Worm (Caenorhabditis elegans) whole organism, L4 larva: ENCODE results near the gene unc-1.
A peak's percentile ranks its signal among the peaks of the same experiment; 100 is the strongest.

ENCODE experiments used
- D1046.2 ChIP-seq: fragments of 200-800 bp; sonication (Bioruptor generic); IDR thresholded peaks from 2 replicates; pipeline ENCODE4 v1.3.6; 2022; ENCODE audit warnings: missing genetic modification characterization, missing compliant biosample characterization
- F44E2.7 ChIP-seq: fragments of 200-800 bp; sonication (Bioruptor generic); IDR thresholded peaks from 2 replicates; pipeline ENCODE4 v2.1.2; 2022; ENCODE audit warnings: missing genetic modification characterization, missing compliant biosample characterization
- aha-1 ChIP-seq: fragments of 150-350 bp; peaks from one replicate; lab custom pipeline; 2014; ENCODE audit warnings: missing biosample characterization, missing genetic modification characterization
- arid-1 ChIP-seq: fragments of 200-800 bp; sonication (Bioruptor generic); conservative IDR thresholded peaks from 2 replicates; pipeline ENCODE4 v1.3.6; 2022; ENCODE audit warnings: missing genetic modification reagents, missing genetic modification characterization, missing compliant biosample characterization
- attf-4 ChIP-seq: sonication (generic microtip); optimal IDR thresholded peaks from 3 replicates; lab custom pipeline; 2017; ENCODE audit warnings: missing biosample characterization, missing genetic modification characterization
- ces-1 ChIP-seq: fragments of 150-350 bp; sonication (generic microtip); optimal IDR thresholded peaks from 4 replicates; lab custom pipeline; 2014; ENCODE audit warnings: missing biosample characterization, missing genetic modification reagents, missing genetic modification characterization
- cey-2 ChIP-seq: sonication (generic microtip); optimal IDR thresholded peaks from 3 replicates; lab custom pipeline; 2017; ENCODE audit warnings: missing genetic modification characterization, mild to moderate bottlenecking, missing compliant biosample characterization, antibody characterized with exemption, borderline replicate concordance; ENCODE audit not compliant: insufficient read depth
- ctbp-1 ChIP-seq: fragments of 200-800 bp; sonication (Bioruptor generic); IDR thresholded peaks from 2 replicates; pipeline ENCODE4 v1.3.6; 2022; ENCODE audit warnings: missing genetic modification reagents, missing genetic modification characterization, missing compliant biosample characterization
- daf-12 ChIP-seq: fragments of 150-350 bp; optimal IDR thresholded peaks from 2 replicates; lab custom pipeline; 2014; ENCODE audit warnings: missing biosample characterization, missing genetic modification reagents, missing genetic modification characterization
- daf-16 ChIP-seq, 3 experiments: sonication (generic microtip); optimal IDR thresholded peaks; 2 replicates each; lab custom pipeline; 2016 to 2017; ENCODE audit warnings: missing genetic modification characterization in 3 of 3, missing genetic modification reagents in 3 of 3, mild to moderate bottlenecking in 2 of 3, missing compliant biosample characterization in 2 of 3, missing biosample characterization in 1 of 3, moderate library complexity in 1 of 3
- dve-1 ChIP-seq: sonication (generic microtip); optimal IDR thresholded peaks from 2 replicates; lab custom pipeline; 2017; ENCODE audit warnings: antibody characterized with exemption, mild to moderate bottlenecking, missing genetic modification characterization, missing compliant biosample characterization; ENCODE audit not compliant: insufficient read depth
- fkh-10 ChIP-seq: fragments of 150-350 bp; optimal IDR thresholded peaks from 2 replicates; lab custom pipeline; 2014; ENCODE audit warnings: missing biosample characterization, missing genetic modification reagents, missing genetic modification characterization
- gei-8 ChIP-seq: fragments of 200-800 bp; sonication (Bioruptor generic); optimal IDR thresholded peaks from 2 replicates; lab custom pipeline; 2018; ENCODE audit warnings: mild to moderate bottlenecking, missing genetic modification characterization, missing compliant biosample characterization
- hif-1 ChIP-seq, 2 experiments: sonication (generic microtip); optimal IDR thresholded peaks; 2 replicates each; lab custom pipeline; 2016 to 2017; ENCODE audit warnings: missing compliant biosample characterization in 2 of 2, missing genetic modification characterization in 2 of 2, missing genetic modification reagents in 2 of 2, missing genotype in 2 of 2, mild to moderate bottlenecking in 1 of 2
- hlh-11 ChIP-seq: fragments of 200-800 bp; sonication (Bioruptor generic); optimal IDR thresholded peaks from 2 replicates; lab custom pipeline; 2018; ENCODE audit warnings: mild to moderate bottlenecking, missing genetic modification characterization, missing compliant biosample characterization
- hlh-30 ChIP-seq: sonication (generic microtip); optimal IDR thresholded peaks from 2 replicates; lab custom pipeline; 2017; ENCODE audit warnings: antibody characterized with exemption, mild to moderate bottlenecking, missing genetic modification characterization, missing compliant biosample characterization; ENCODE audit not compliant: insufficient read depth
- hmg-1.1 ChIP-seq: fragments of 200-800 bp; sonication (Bioruptor generic); IDR thresholded peaks from 2 replicates; pipeline ENCODE4 v1.3.6; 2022; ENCODE audit warnings: missing genetic modification reagents, missing genetic modification characterization, missing compliant biosample characterization
- lin-1 ChIP-seq: fragments of 200-800 bp; sonication (Bioruptor generic); IDR thresholded peaks from 2 replicates; pipeline ENCODE4 v1.3.6; 2022; ENCODE audit warnings: missing genetic modification reagents, missing genetic modification characterization, missing compliant biosample characterization
- madf-9 ChIP-seq: fragments of 200-800 bp; sonication (Bioruptor generic); conservative IDR thresholded peaks from 2 replicates; pipeline ENCODE4 v1.3.6; 2022; ENCODE audit warnings: missing genetic modification reagents, missing genetic modification characterization, missing compliant biosample characterization
- mep-1 ChIP-seq: fragments of 150-350 bp; sonication (generic microtip); optimal IDR thresholded peaks from 3 replicates; lab custom pipeline; 2014; ENCODE audit warnings: missing biosample characterization, missing genetic modification characterization
- nhr-11 ChIP-seq: fragments of 150-350 bp; optimal IDR thresholded peaks from 2 replicates; lab custom pipeline; 2014; ENCODE audit warnings: missing biosample characterization, missing genetic modification characterization
- nhr-237 ChIP-seq: sonication (generic microtip); optimal IDR thresholded peaks from 2 replicates; lab custom pipeline; 2017; ENCODE audit warnings: missing biosample characterization, missing genetic modification characterization
- nhr-25 ChIP-seq: sonication (generic microtip); optimal IDR thresholded peaks from 2 replicates; lab custom pipeline; 2017; ENCODE audit warnings: missing genetic modification characterization, mild to moderate bottlenecking, missing compliant biosample characterization, antibody characterized with exemption, moderate library complexity, borderline replicate concordance; ENCODE audit not compliant: insufficient read depth
- nhr-48 ChIP-seq: sonication (generic microtip); optimal IDR thresholded peaks from 2 replicates; lab custom pipeline; 2016; ENCODE audit warnings: mild to moderate bottlenecking, missing genetic modification characterization, missing compliant biosample characterization
- nhr-6 ChIP-seq: fragments of 150-350 bp; optimal IDR thresholded peaks from 2 replicates; lab custom pipeline; 2014; ENCODE audit warnings: missing biosample characterization, missing genetic modification characterization
- php-3 ChIP-seq: fragments of 200-800 bp; sonication (Bioruptor generic); IDR thresholded peaks from 2 replicates; pipeline ENCODE4 v1.3.6; 2022; ENCODE audit warnings: missing genetic modification reagents, missing genetic modification characterization, missing compliant biosample characterization
- pqm-1 ChIP-seq: sonication (generic microtip); optimal IDR thresholded peaks from 2 replicates; lab custom pipeline; 2017; ENCODE audit warnings: missing biosample characterization, missing genetic modification characterization
- rbr-2 ChIP-seq: sonication (generic microtip); optimal IDR thresholded peaks from 2 replicates; lab custom pipeline; 2016; ENCODE audit warnings: missing genotype, missing genetic modification characterization, missing compliant biosample characterization
- saeg-2 ChIP-seq: fragments of 200-800 bp; sonication (Bioruptor generic); IDR thresholded peaks from 2 replicates; pipeline ENCODE4 v1.3.6; 2022; ENCODE audit warnings: missing genetic modification reagents, missing genetic modification characterization, missing compliant biosample characterization
- skn-1 ChIP-seq: fragments of 150-350 bp; optimal IDR thresholded peaks from 2 replicates; lab custom pipeline; 2014; ENCODE audit warnings: missing biosample characterization, missing genetic modification characterization
- snpc-1.2 ChIP-seq: fragments of 200-800 bp; sonication (Bioruptor generic); IDR thresholded peaks from 2 replicates; pipeline ENCODE4 v1.3.6; 2022; ENCODE audit warnings: missing genetic modification reagents, missing genetic modification characterization, missing compliant biosample characterization
- spr-3 ChIP-seq: fragments of 200-800 bp; sonication (Bioruptor generic); optimal IDR thresholded peaks from 2 replicates; lab custom pipeline; 2018; ENCODE audit warnings: mild to moderate bottlenecking, missing genetic modification characterization, missing compliant biosample characterization
- tra-1 ChIP-seq: fragments of 200-800 bp; sonication (Bioruptor generic); IDR thresholded peaks from 2 replicates; pipeline ENCODE4 v1.3.6; 2022; ENCODE audit warnings: missing genetic modification reagents, missing genetic modification characterization, missing compliant biosample characterization
- unc-62 ChIP-seq, 3 experiments: fragments of 150-350 bp in 1 of 3; sonication (generic microtip); optimal IDR thresholded peaks in 2 of 3; peaks in 1 of 3; 1 replicate in 1 of 3; 2 replicates in 2 of 3; lab custom pipeline; 2014 to 2017; ENCODE audit warnings: missing biosample characterization in 3 of 3, missing genetic modification characterization in 3 of 3, missing genetic modification reagents in 3 of 3, missing genotype in 1 of 3
- vab-7 ChIP-seq: fragments of 200-800 bp; sonication (Bioruptor generic); IDR thresholded peaks from 2 replicates; pipeline ENCODE4 v1.3.6; 2022; ENCODE audit warnings: missing genetic modification reagents, missing genetic modification characterization, missing compliant biosample characterization

unc-1 gene

DNA sequence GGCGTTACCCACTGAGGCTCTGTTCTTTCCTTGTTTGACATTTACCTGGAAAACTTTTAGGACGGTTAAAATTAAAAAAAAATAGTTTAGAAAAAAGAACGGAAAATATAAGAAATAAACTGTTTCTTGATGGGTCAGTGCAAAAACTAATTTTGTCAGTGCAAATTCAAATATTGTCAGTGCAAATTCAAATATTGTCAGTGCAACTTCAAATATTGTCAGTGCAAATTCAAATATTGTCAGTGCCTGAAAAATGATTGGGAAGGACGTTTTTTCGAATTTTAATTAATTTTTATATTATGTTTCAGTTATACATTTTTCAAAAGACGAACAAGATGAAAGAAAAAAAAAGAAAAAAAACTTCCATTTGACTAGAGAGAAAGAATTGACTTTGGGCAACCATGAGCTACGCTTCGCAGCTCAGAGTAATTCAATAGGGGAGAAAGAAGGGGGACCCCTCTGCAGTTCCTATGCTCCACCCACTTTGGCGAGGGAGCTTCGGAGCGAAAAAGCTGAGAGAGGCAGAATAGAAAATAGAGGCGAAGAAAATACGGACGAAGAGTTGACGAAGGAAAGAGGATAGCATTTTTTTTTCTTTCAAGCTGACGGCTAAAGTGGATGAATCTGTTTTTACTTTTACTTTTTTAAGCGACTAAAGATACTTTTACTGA lies at the start of gene unc-1:
Gene unc-1, minus strand, starts transcription at position 51 of the 671 bp plus-strand sequence.
- peak; percentile 41 for TF ChIP-seq mep-1 (tag; lab: Kevin White, UChicago)
- peak; percentile 22 for TF ChIP-seq aha-1
- TF ChIP-seq spr-3, result no peak
- TF ChIP-seq rbr-2 (tag; lab: Kevin White, UChicago), result peak; percentile 15
- TF ChIP-seq hmg-1.1 (GFP tag; lab: Robert Waterston, UW), result peak; percentile 72; the same call in 1 of the 2 replicates
- TF ChIP-seq ctbp-1 (GFP tag; lab: Robert Waterston, UW), result peak; percentile 63; the same call in 1 of the 2 replicates
- TF ChIP-seq skn-1 (tag; lab: Kevin White, UChicago), result no peak
- peak; percentile 81 for TF ChIP-seq ces-1 (GFP tag; lab: Kevin White, UChicago)
- peak; percentile 35 for TF ChIP-seq fkh-10 (GFP tag; lab: Kevin White, UChicago)

DNA sequence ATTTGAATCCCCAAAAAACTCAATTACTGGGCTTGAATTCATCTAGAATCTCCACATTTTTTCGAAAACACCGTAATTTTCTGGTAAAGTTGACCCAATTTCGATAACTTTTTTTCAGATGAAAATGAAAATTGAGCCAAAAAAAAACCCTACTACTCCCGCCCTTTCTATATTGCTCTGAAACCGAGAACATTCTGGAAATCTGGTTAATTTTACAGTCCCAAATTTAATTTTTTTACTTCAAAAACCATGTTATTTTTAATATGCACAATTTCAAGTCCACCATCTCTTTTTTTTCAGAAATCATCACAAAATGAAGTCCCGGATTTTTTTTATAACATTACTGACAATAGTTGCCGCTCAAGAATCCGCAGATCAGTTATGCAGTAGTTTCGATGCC lies 49.4 kb upstream of the unc-1 start, which contains the start of gene C05D9.3:
Gene C05D9.3, plus strand, starts transcription at position 301 of the 400 bp plus-strand sequence.
- TF ChIP-seq unc-62 (GFP tag; optimal IDR thresholded peaks at IDR 0.05 in 1 of 2; lab: Kevin White, UChicago) (peak in 1 of 2 experiments; percentile 2), unc-62 (tag; optimal IDR thresholded peaks at IDR 0.05; lab: Kevin White, UChicago) (no peak), tra-1 (no peak)

DNA sequence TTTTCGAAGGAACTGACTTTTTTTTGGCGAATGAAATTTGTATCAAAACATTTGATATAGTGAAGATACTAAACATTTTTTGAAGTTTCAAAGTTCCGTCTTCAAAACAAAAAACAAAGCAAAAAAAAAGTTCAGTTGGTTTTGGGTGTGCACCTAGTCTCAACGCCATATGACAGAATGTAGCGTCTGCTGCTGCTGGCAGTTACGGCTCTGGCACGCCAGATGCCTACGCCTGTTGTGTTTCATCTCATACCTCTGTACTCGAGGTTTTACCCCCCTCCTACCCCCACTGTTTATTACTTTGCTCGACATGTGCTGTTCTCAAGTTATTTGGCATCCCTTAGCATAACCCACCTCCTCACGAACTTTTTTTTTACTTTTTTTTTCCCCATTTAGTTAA lies 48.5 kb upstream of the unc-1 start:
- TF ChIP-seq tra-1 (0 out of 2 replicates have a peak, but pooled peaks have one; percentile 45), daf-16 (GFP tag; optimal IDR thresholded peaks at IDR 0.05; lab: Kevin White, UChicago) (peak in 1 of 2 experiments; percentile 71), daf-16 (tag; optimal IDR thresholded peaks at IDR 0.05; lab: Kevin White, UChicago) (no peak), unc-62 (GFP tag; optimal IDR thresholded peaks at IDR 0.05 in 1 of 2; lab: Kevin White, UChicago) (peak in 1 of 2 experiments; percentile 67), unc-62 (tag; optimal IDR thresholded peaks at IDR 0.05; lab: Kevin White, UChicago) (no peak), nhr-237 (tag; lab: Kevin White, UChicago) (no peak), hlh-30 (tag; lab: Kevin White, UChicago) (peak; percentile 27), hlh-11 (peak; percentile 58), aha-1 (peak; percentile 1), pqm-1 (tag; lab: Kevin White, UChicago) (no peak), daf-12 (tag; lab: Kevin White, UChicago) (no peak)
- TF ChIP-seq, all 104 proteins: peak for 6

DNA sequence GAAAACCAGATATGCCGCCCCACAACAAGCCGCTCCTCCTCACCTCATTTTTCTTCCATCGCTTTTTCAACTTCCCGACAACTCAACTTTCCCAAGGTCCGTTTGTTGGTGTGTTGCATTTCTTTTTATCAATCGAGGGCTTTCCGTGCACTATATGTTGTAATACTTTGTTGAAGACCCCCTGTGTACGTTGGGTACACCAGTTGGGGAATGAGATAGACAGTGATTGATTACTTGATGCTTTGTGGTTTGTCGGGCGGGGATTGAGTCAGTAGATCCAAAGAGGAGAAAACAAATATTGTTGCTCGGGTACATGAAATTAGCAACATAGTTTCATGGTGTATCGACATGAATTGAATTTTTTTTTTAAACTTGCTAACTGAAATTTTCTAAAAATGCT lies 46.6 kb upstream of the unc-1 start:
- TF ChIP-seq daf-16 (GFP tag; optimal IDR thresholded peaks at IDR 0.05; lab: Kevin White, UChicago) (peak in 1 of 2 experiments; percentile 56), daf-16 (tag; optimal IDR thresholded peaks at IDR 0.05; lab: Kevin White, UChicago) (no peak), saeg-2 (GFP tag; lab: Robert Waterston, UW) (no peak), nhr-11 (tag; lab: Kevin White, UChicago) (peak; percentile 26), D1046.2 (GFP tag; lab: Robert Waterston, UW) (no peak), unc-62 (GFP tag; optimal IDR thresholded peaks at IDR 0.05 in 1 of 2; lab: Kevin White, UChicago) (peak in 1 of 2 experiments; percentile 91), unc-62 (tag; optimal IDR thresholded peaks at IDR 0.05; lab: Kevin White, UChicago) (no peak), lin-1 (GFP tag; lab: Robert Waterston, UW) (no peak), snpc-1.2 (GFP tag; lab: Robert Waterston, UW) (no peak)

DNA sequence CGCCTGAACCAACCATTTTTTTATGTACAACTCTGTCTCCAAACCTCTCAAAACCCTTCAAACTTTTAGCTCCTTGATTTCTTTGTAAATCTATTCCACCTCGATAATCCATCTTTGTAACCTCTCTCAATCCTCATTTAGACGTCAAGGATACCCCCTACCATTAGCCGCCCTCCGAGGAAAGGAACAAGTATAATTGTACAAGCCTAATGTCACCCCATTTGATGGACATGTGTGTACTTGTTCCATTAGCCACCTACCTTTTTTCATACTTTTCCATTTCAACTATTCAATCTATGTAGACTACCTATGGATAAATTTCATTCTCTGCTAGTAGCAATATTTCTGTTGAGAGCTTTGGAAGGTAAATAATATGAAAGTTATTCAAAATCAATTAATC lies 45.5 kb upstream of the unc-1 start, which contains the start of gene C05D9.4:
Gene C05D9.4, plus strand, starts transcription at position 301 of the 400 bp plus-strand sequence.
- TF ChIP-seq nhr-25 (tag; lab: Kevin White, UChicago) (no peak), hif-1 (tag; optimal IDR thresholded peaks at IDR 0.05; lab: Kevin White, UChicago) (no peak), nhr-48 (tag; lab: Kevin White, UChicago) (no peak), dve-1 (tag; lab: Kevin White, UChicago) (no peak), madf-9 (GFP tag; lab: Robert Waterston, UW) (no peak), php-3 (GFP tag; lab: Robert Waterston, UW) (no peak), attf-4 (tag; lab: Kevin White, UChicago) (no peak), D1046.2 (GFP tag; lab: Robert Waterston, UW) (no peak), cey-2 (tag; lab: Kevin White, UChicago) (no peak), ctbp-1 (GFP tag; lab: Robert Waterston, UW) (no peak), arid-1 (GFP tag; lab: Robert Waterston, UW) (no peak), nhr-6 (tag; lab: Kevin White, UChicago) (no peak), daf-12 (tag; lab: Kevin White, UChicago) (no peak), ces-1 (GFP tag; lab: Kevin White, UChicago) (no peak), gei-8 (no peak), F44E2.7 (no peak), vab-7 (GFP tag; lab: Robert Waterston, UW) (no peak)
